Worm (Caenorhabditis elegans) whole organism, L4 larva: ENCODE results near the gene lin-15A.

Experiments
- F10B5.3 ChIP-seq: sonication (generic microtip); optimal IDR thresholded peaks from 2 replicates; lab custom pipeline; 2016; ENCODE audit warnings: mild to moderate bottlenecking, missing genetic modification characterization, missing compliant biosample characterization
- egl-27 ChIP-seq: sonication (generic microtip); optimal IDR thresholded peaks from 3 replicates; lab custom pipeline; 2017; ENCODE audit warnings: missing biosample characterization, missing genetic modification reagents, missing genetic modification characterization
- fkh-10 ChIP-seq: fragments of 150-350 bp; optimal IDR thresholded peaks from 2 replicates; lab custom pipeline; 2014; ENCODE audit warnings: missing biosample characterization, missing genetic modification reagents, missing genetic modification characterization
- fos-1 ChIP-seq: fragments of 150-350 bp; optimal IDR thresholded peaks from 2 replicates; lab custom pipeline; 2014; ENCODE audit warnings: missing biosample characterization, missing genetic modification characterization
- lin-39 ChIP-seq: fragments of 150-350 bp; optimal IDR thresholded peaks from 2 replicates; lab custom pipeline; 2014; ENCODE audit warnings: missing biosample characterization, missing genetic modification reagents, missing genetic modification characterization
- lir-3 ChIP-seq: sonication (generic microtip); optimal IDR thresholded peaks from 2 replicates; lab custom pipeline; 2016; ENCODE audit warnings: mild to moderate bottlenecking, missing genetic modification characterization, missing compliant biosample characterization
- mep-1 ChIP-seq: fragments of 150-350 bp; sonication (generic microtip); optimal IDR thresholded peaks from 3 replicates; lab custom pipeline; 2014; ENCODE audit warnings: missing biosample characterization, missing genetic modification characterization
- mxl-2 ChIP-seq: fragments of 200-800 bp; sonication (Bioruptor generic); conservative IDR thresholded peaks from 2 replicates; pipeline ENCODE4 v1.3.6; 2022; ENCODE audit warnings: missing genetic modification reagents, missing genetic modification characterization, missing compliant biosample characterization
- nhr-237 ChIP-seq: sonication (generic microtip); optimal IDR thresholded peaks from 2 replicates; lab custom pipeline; 2017; ENCODE audit warnings: missing biosample characterization, missing genetic modification characterization
- nhr-28 ChIP-seq: fragments of 150-350 bp; optimal IDR thresholded peaks from 2 replicates; lab custom pipeline; 2014; ENCODE audit warnings: missing biosample characterization, missing genetic modification characterization
- skn-1 ChIP-seq: fragments of 150-350 bp; optimal IDR thresholded peaks from 2 replicates; lab custom pipeline; 2014; ENCODE audit warnings: missing biosample characterization, missing genetic modification characterization
- spr-3 ChIP-seq: fragments of 200-800 bp; sonication (Bioruptor generic); optimal IDR thresholded peaks from 2 replicates; lab custom pipeline; 2018; ENCODE audit warnings: mild to moderate bottlenecking, missing genetic modification characterization, missing compliant biosample characterization
- unc-130 ChIP-seq: sonication (generic microtip); optimal IDR thresholded peaks from 2 replicates; lab custom pipeline; 2016; ENCODE audit warnings: missing genetic modification reagents, missing genetic modification characterization, missing compliant biosample characterization
- unc-62 ChIP-seq, 3 experiments: fragments of 150-350 bp in 1 of 3; sonication (generic microtip); optimal IDR thresholded peaks in 2 of 3; peaks in 1 of 3; 1 replicate in 1 of 3; 2 replicates in 2 of 3; lab custom pipeline; 2014 to 2017; ENCODE audit warnings: missing biosample characterization in 3 of 3, missing genetic modification characterization in 3 of 3, missing genetic modification reagents in 3 of 3, missing genotype in 1 of 3

DNA sequence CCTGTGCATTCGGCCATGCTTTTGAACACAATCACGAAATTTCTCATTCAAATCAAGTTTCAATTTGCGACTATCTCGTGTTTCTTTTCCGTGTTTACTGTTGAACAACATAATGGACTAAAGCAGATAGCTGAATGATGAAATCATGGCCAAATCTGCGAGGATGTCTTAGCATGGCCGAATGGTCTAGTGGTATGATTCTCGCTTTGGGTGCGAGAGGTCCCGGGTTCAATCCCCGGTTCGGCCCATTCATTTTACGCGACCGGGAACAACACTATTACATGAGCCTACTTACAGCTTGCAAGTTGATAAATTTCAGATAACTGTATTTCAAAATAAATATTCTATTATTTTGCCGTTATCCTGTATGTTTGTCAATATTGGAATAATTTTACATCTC lies 19.5 kb downstream of the lin-15A start:
- TF ChIP-seq fos-1 (tag; lab: Kevin White, UChicago) (no peak), spr-3 (GFP tag; lab: Kevin White, UChicago) (no peak), skn-1 (tag; lab: Kevin White, UChicago) (no peak), nhr-237 (no peak), lir-3 (tag; lab: Kevin White, UChicago) (no peak), egl-27 (tag; lab: Kevin White, UChicago) (no peak), mep-1 (tag; lab: Kevin White, UChicago) (no peak), nhr-28 (tag; lab: Kevin White, UChicago) (no peak), unc-130 (no peak), fkh-10 (no peak), lin-39 (tag; lab: Kevin White, UChicago) (no peak), F10B5.3 (tag; lab: Kevin White, UChicago) (no peak), unc-62 (GFP tag; optimal IDR thresholded peaks at IDR 0.05 in 1 of 2; lab: Kevin White, UChicago) (no peak), unc-62 (tag; optimal IDR thresholded peaks at IDR 0.05; lab: Kevin White, UChicago) (no peak), mxl-2 (GFP tag; lab: Robert Waterston, UW) (no peak)
